Worm (Caenorhabditis elegans): ENCODE results near the gene Y49E10.25.

DNA sequence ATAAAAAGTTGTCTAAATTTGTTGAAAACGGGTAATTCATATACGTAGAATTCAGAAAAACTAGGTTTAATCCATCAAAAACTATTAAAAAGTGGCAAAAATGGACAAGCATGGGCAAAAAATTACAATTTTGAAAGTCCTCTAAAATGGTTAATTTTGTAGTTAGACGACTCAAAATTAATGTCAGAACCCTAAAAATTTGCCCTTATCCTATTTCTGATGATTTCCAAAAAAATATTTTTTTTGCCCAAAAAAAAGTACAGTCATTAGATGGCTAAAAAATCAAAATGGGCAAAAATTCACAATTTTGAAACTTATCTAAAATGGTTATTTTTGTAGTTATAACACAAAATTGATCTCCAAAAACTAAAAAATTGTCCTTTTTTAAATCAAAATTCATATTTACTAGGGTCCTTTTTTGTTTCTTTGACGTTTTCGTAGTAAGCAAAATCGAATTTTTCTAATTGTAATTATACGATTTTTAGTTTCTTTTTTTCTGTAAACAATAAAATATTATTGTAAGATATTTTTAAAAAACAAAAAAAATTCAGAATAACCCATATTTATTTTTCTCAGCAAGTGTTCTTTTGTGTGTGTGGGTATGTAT lies 45.5 kb upstream of the Y49E10.25 start:
- TF ChIP-seq alr-1 (tag; optimal IDR thresholded peaks at IDR 0.05), result no peak
- no peak for TF ChIP-seq nhr-21 (tag; optimal IDR thresholded peaks at IDR 0.05)
- no peak for TF ChIP-seq elt-3 (tag; optimal IDR thresholded peaks at IDR 0.05)
- TF ChIP-seq nhr-77 (tag; optimal IDR thresholded peaks at IDR 0.05), result no peak

Measured in whole organism, L2 larva.